Worm (Caenorhabditis elegans) whole organism, L1 larva: ENCODE measurements around the gene zim-3.

Experiments
- C04F5.9 ChIP-seq: sonication (generic microtip); optimal IDR thresholded peaks from 2 replicates; lab custom pipeline; 2016; ENCODE audit warnings: missing genetic modification characterization, missing compliant biosample characterization
- F16B12.6 ChIP-seq: fragments of 150-350 bp; optimal IDR thresholded peaks from 2 replicates; lab custom pipeline; 2014; ENCODE audit warnings: missing biosample characterization, missing genetic modification characterization
- aha-1 ChIP-seq: fragments of 150-350 bp; optimal IDR thresholded peaks from 2 replicates; lab custom pipeline; 2014; ENCODE audit warnings: missing biosample characterization, missing genetic modification characterization
- aly-2 ChIP-seq: fragments of 150-350 bp; optimal IDR thresholded peaks from 2 replicates; lab custom pipeline; 2014; ENCODE audit warnings: missing biosample characterization, missing genetic modification characterization
- ceh-63 ChIP-seq: fragments of 200-800 bp; sonication (Bioruptor generic); optimal IDR thresholded peaks from 2 replicates; lab custom pipeline; 2018; ENCODE audit warnings: mild to moderate bottlenecking, missing genetic modification characterization, missing compliant biosample characterization
- ceh-82 ChIP-seq, 3 experiments: fragments of 150-350 bp in 1 of 3; sonication (generic microtip) in 2 of 3; optimal IDR thresholded peaks; 2 replicates each; lab custom pipeline; 2014 to 2017; ENCODE audit warnings: missing biosample characterization in 3 of 3, missing genetic modification characterization in 3 of 3
- ceh-88 ChIP-seq: fragments of 200-800 bp; sonication (Bioruptor generic); IDR thresholded peaks from 2 replicates; pipeline ENCODE4 v1.3.6; 2022; ENCODE audit warnings: missing genetic modification characterization, missing compliant biosample characterization
- ces-1 ChIP-seq: fragments of 150-350 bp; optimal IDR thresholded peaks from 2 replicates; lab custom pipeline; 2014; ENCODE audit warnings: missing biosample characterization, missing genetic modification reagents, missing genetic modification characterization
- dpl-1 ChIP-seq, 3 experiments: fragments of 150-350 bp in 2 of 3; sonication (generic microtip) in 1 of 3; optimal IDR thresholded peaks; 2 replicates each; lab custom pipeline; 2014 to 2017; ENCODE audit warnings: missing biosample characterization in 3 of 3, missing genetic modification characterization in 3 of 3, missing genetic modification reagents in 3 of 3
- efl-1 ChIP-seq, 4 experiments: fragments of 150-350 bp; optimal IDR thresholded peaks in 3 of 4; peaks in 1 of 4; 1 replicate in 1 of 4; 2 replicates in 3 of 4; lab custom pipeline; 2014; ENCODE audit warnings: missing biosample characterization in 2 of 4, missing genetic modification characterization in 2 of 4, missing genetic modification reagents in 2 of 4
- efl-3 ChIP-seq: fragments of 200-800 bp; sonication (Bioruptor generic); optimal IDR thresholded peaks from 2 replicates; lab custom pipeline; 2018; ENCODE audit warnings: mild to moderate bottlenecking, missing genetic modification characterization, missing compliant biosample characterization
- egl-13 ChIP-seq: sonication (generic microtip); optimal IDR thresholded peaks from 2 replicates; lab custom pipeline; 2016; ENCODE audit warnings: missing genotype, missing genetic modification reagents, missing genetic modification characterization, missing compliant biosample characterization
- egl-27 ChIP-seq, 2 experiments: fragments of 150-350 bp in 1 of 2; sonication (generic microtip); optimal IDR thresholded peaks; 3 replicates each; lab custom pipeline; 2017 to 2018; ENCODE audit warnings: missing biosample characterization in 2 of 2, missing genetic modification characterization in 2 of 2, missing genetic modification reagents in 2 of 2
- elt-2 ChIP-seq: sonication (generic microtip); optimal IDR thresholded peaks from 2 replicates; lab custom pipeline; 2016; ENCODE audit warnings: missing genetic modification characterization, mild to moderate bottlenecking, inconsistent platforms, missing compliant biosample characterization, missing genetic modification reagents
- fkh-10 ChIP-seq: sonication (generic microtip); optimal IDR thresholded peaks from 2 replicates; lab custom pipeline; 2017; ENCODE audit warnings: missing biosample characterization, missing genetic modification reagents, missing genetic modification characterization
- fos-1 ChIP-seq: fragments of 150-350 bp; optimal IDR thresholded peaks from 2 replicates; lab custom pipeline; 2014; ENCODE audit warnings: missing biosample characterization, missing genetic modification characterization
- hlh-4 ChIP-seq: sonication (generic microtip); optimal IDR thresholded peaks from 2 replicates; lab custom pipeline; 2016; ENCODE audit warnings: mild to moderate bottlenecking, missing genetic modification characterization, missing compliant biosample characterization
- irx-1 ChIP-seq: sonication (generic microtip); optimal IDR thresholded peaks from 2 replicates; lab custom pipeline; 2016; ENCODE audit warnings: missing genetic modification characterization, missing compliant biosample characterization
- jun-1 ChIP-seq: fragments of 150-350 bp; optimal IDR thresholded peaks from 2 replicates; lab custom pipeline; 2014; ENCODE audit warnings: missing biosample characterization, missing genetic modification reagents, missing genetic modification characterization
- lin-13 ChIP-seq: fragments of 150-350 bp; optimal IDR thresholded peaks from 2 replicates; lab custom pipeline; 2014; ENCODE audit warnings: missing biosample characterization, missing genetic modification reagents, missing genetic modification characterization
- lin-15B ChIP-seq: fragments of 150-350 bp; sonication (generic microtip); optimal IDR thresholded peaks from 3 replicates; lab custom pipeline; 2014; ENCODE audit warnings: missing biosample characterization, missing genetic modification characterization
- lin-35 ChIP-seq, 2 experiments: fragments of 150-350 bp; optimal IDR thresholded peaks; 2 replicates each; lab custom pipeline; 2014; ENCODE audit warnings: missing biosample characterization in 2 of 2, missing genetic modification characterization in 2 of 2, missing genetic modification reagents in 2 of 2
- lin-39 ChIP-seq: fragments of 150-350 bp; optimal IDR thresholded peaks from 2 replicates; lab custom pipeline; 2014; ENCODE audit warnings: missing biosample characterization, missing genetic modification reagents, missing genetic modification characterization
- lir-3 ChIP-seq: sonication (generic microtip); optimal IDR thresholded peaks from 2 replicates; lab custom pipeline; 2016; ENCODE audit warnings: mild to moderate bottlenecking, missing genetic modification characterization, moderate library complexity, missing compliant biosample characterization; ENCODE audit not compliant: poor library complexity
- lsy-2 ChIP-seq, 2 experiments: fragments of 150-350 bp; optimal IDR thresholded peaks; 2 replicates each; lab custom pipeline; 2014; ENCODE audit warnings: missing biosample characterization in 2 of 2, missing genetic modification characterization in 2 of 2
- mdl-1 ChIP-seq, 2 experiments: fragments of 150-350 bp; optimal IDR thresholded peaks; 2 replicates each; lab custom pipeline; 2014 to 2017; ENCODE audit warnings: missing biosample characterization in 2 of 2, missing genetic modification characterization in 2 of 2, inconsistent platforms in 1 of 2
- mef-2 ChIP-seq: fragments of 150-350 bp; optimal IDR thresholded peaks from 2 replicates; lab custom pipeline; 2014; ENCODE audit warnings: missing biosample characterization, missing genetic modification characterization
- nhr-11 ChIP-seq: fragments of 150-350 bp; optimal IDR thresholded peaks from 2 replicates; lab custom pipeline; 2014; ENCODE audit warnings: missing biosample characterization, missing genetic modification characterization
- nhr-12 ChIP-seq: sonication (generic microtip); optimal IDR thresholded peaks from 2 replicates; lab custom pipeline; 2017; ENCODE audit warnings: missing biosample characterization, missing genetic modification characterization
- nhr-19 ChIP-seq: fragments of 200-800 bp; sonication (Bioruptor generic); conservative IDR thresholded peaks from 2 replicates; pipeline ENCODE4 v1.3.6; 2022; ENCODE audit warnings: missing genetic modification characterization, missing compliant biosample characterization
- nhr-28 ChIP-seq: fragments of 150-350 bp; optimal IDR thresholded peaks from 2 replicates; lab custom pipeline; 2014; ENCODE audit warnings: missing biosample characterization, missing genetic modification characterization
- nhr-71 ChIP-seq: sonication (generic microtip); optimal IDR thresholded peaks from 2 replicates; lab custom pipeline; 2016; ENCODE audit warnings: mild to moderate bottlenecking, missing genetic modification characterization, moderate library complexity, missing compliant biosample characterization
- nhr-76 ChIP-seq: sonication (generic microtip); optimal IDR thresholded peaks from 2 replicates; lab custom pipeline; 2017; ENCODE audit warnings: missing biosample characterization, missing genetic modification characterization
- nhr-84 ChIP-seq: sonication (generic microtip); optimal IDR thresholded peaks from 2 replicates; lab custom pipeline; 2017; ENCODE audit warnings: missing biosample characterization, missing genetic modification characterization
- pax-3 ChIP-seq: fragments of 200-800 bp; sonication (Bioruptor generic); optimal IDR thresholded peaks from 2 replicates; lab custom pipeline; 2018; ENCODE audit warnings: mild to moderate bottlenecking, missing genetic modification characterization, moderate library complexity, missing compliant biosample characterization
- pqm-1 ChIP-seq: sonication (generic microtip); optimal IDR thresholded peaks from 3 replicates; lab custom pipeline; 2017; ENCODE audit warnings: missing biosample characterization, missing genetic modification characterization
- rnt-1 ChIP-seq: sonication (generic microtip); optimal IDR thresholded peaks from 2 replicates; lab custom pipeline; 2016; ENCODE audit warnings: mild to moderate bottlenecking, missing genetic modification characterization, moderate library complexity, missing compliant biosample characterization
- snpc-4 ChIP-seq: fragments of 150-350 bp; optimal IDR thresholded peaks from 2 replicates; lab custom pipeline; 2014; ENCODE audit warnings: missing biosample characterization, missing genetic modification characterization
- snu-23 ChIP-seq: sonication (generic microtip); optimal IDR thresholded peaks from 2 replicates; lab custom pipeline; 2016; ENCODE audit warnings: missing genetic modification characterization, missing compliant biosample characterization
- sptf-1 ChIP-seq: fragments of 150-350 bp; optimal IDR thresholded peaks from 2 replicates; lab custom pipeline; 2014; ENCODE audit warnings: missing biosample characterization, missing genetic modification characterization
- swsn-7 ChIP-seq: sonication (generic microtip); optimal IDR thresholded peaks from 2 replicates; lab custom pipeline; 2016; ENCODE audit warnings: missing genetic modification characterization, missing compliant biosample characterization
- unc-130 ChIP-seq: fragments of 150-350 bp; optimal IDR thresholded peaks from 2 replicates; lab custom pipeline; 2017; ENCODE audit warnings: missing biosample characterization, missing genetic modification characterization, inconsistent platforms
- unc-62 ChIP-seq: fragments of 150-350 bp; optimal IDR thresholded peaks from 2 replicates; lab custom pipeline; 2014; ENCODE audit warnings: missing biosample characterization, missing genetic modification reagents, missing genetic modification characterization
- unc-86 ChIP-seq: sonication (generic microtip); optimal IDR thresholded peaks from 2 replicates; lab custom pipeline; 2016; ENCODE audit warnings: missing genetic modification characterization, missing compliant biosample characterization
- unc-98 ChIP-seq: fragments of 200-800 bp; sonication (Bioruptor generic); IDR thresholded peaks from 2 replicates; pipeline ENCODE4 v1.3.6; 2022; ENCODE audit warnings: missing genetic modification characterization, missing compliant biosample characterization
- vab-15 ChIP-seq: sonication (generic microtip); optimal IDR thresholded peaks from 2 replicates; lab custom pipeline; 2017; ENCODE audit warnings: missing genotype, mild to moderate bottlenecking, missing genetic modification characterization, missing compliant biosample characterization
- xbp-1 ChIP-seq: sonication (generic microtip); optimal IDR thresholded peaks from 2 replicates; lab custom pipeline; 2016; ENCODE audit warnings: missing genetic modification characterization, missing compliant biosample characterization
- zag-1 ChIP-seq: fragments of 150-350 bp; optimal IDR thresholded peaks from 2 replicates; lab custom pipeline; 2014; ENCODE audit warnings: missing biosample characterization, missing genetic modification characterization
- zip-4 ChIP-seq: fragments of 200-800 bp; sonication (Bioruptor generic); optimal IDR thresholded peaks from 2 replicates; lab custom pipeline; 2018; ENCODE audit warnings: mild to moderate bottlenecking, missing genetic modification characterization, moderate library complexity, missing compliant biosample characterization
- ztf-11 ChIP-seq, 2 experiments: sonication (generic microtip); optimal IDR thresholded peaks; 2 replicates each; lab custom pipeline; 2016 to 2017; ENCODE audit warnings: missing genetic modification characterization in 2 of 2, missing biosample characterization in 1 of 2, missing compliant biosample characterization in 1 of 2

The zim-3 gene

DNA sequence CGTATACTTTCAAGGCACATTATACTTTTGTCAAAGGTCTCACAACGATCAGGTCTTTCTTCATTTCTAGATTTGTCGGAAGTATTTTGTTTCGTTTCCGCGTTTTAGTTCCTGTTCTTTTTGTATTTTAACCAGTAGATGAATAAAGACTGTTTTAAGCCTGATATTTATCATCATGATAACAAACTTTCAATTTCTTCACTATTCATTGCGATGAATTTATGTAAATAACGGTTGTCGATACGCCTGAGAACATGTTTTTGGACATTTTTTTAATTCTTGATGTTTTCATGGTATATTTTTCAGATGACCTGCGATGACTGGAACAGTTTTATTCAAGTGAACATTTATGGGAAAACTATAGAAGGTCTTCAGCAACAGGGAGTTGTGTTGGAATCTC lies at the start of gene zim-3:
Gene zim-3 (plus strand): TSS at position 301 of the 400 bp plus-strand sequence.
- TF ChIP-seq elt-2 (tag; lab: Kevin White, UChicago), result no peak
- no peak for TF ChIP-seq pqm-1 (tag; lab: Kevin White, UChicago)
- no peak for TF ChIP-seq ceh-88
- TF ChIP-seq unc-130 (tag; lab: Kevin White, UChicago), result no peak
- no peak for TF ChIP-seq efl-3 (GFP tag; lab: Kevin White, UChicago)
- no peak for TF ChIP-seq nhr-76 (tag; lab: Kevin White, UChicago)
- no peak for TF ChIP-seq vab-15 (tag; lab: Kevin White, UChicago)
- no peak for TF ChIP-seq swsn-7
- TF ChIP-seq hlh-4, result no peak
- no peak for TF ChIP-seq irx-1
- no peak for TF ChIP-seq jun-1 (tag; lab: Kevin White, UChicago)
- TF ChIP-seq efl-1 (optimal IDR thresholded peaks at IDR 0.05; lab: Kevin White, UChicago), result no peak
- no peak for TF ChIP-seq efl-1 (GFP tag; optimal IDR thresholded peaks at IDR 0.05 in 1 of 2; lab: Kevin White, UChicago)
- no peak for TF ChIP-seq egl-27 (tag; optimal IDR thresholded peaks at IDR 0.05; lab: Kevin White, UChicago)
- no peak for TF ChIP-seq nhr-84 (tag; lab: Kevin White, UChicago)
- TF ChIP-seq xbp-1, result no peak
- no peak for TF ChIP-seq fos-1 (tag; lab: Kevin White, UChicago)
- no peak for TF ChIP-seq ztf-11 (tag; optimal IDR thresholded peaks at IDR 0.05; lab: Kevin White, UChicago)
- no peak for TF ChIP-seq mdl-1 (tag; optimal IDR thresholded peaks at IDR 0.05; lab: Kevin White, UChicago)
- TF ChIP-seq unc-62 (GFP tag; lab: Kevin White, UChicago), result no peak

DNA sequence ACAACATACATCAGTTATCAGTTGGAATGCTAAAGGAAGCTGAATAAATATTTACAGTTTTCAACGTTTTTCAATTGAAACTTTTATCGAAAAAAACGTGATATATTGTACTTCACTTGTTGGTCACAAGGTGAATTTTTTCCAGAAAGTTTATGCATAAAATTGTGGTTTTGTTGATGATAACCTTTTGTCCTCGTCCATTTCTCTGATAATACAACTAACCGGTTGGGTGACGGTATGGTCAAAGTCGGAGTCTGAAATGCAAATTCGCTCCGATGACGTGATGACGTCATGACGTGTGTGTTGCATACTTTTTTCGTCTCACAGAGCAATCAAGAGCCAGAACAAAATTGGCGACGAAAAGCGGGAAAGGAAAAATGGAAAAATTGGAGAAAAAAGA lies 47.1 kb upstream of the zim-3 start:
- TF ChIP-seq ceh-88, result no peak
- TF ChIP-seq nhr-11 (tag; lab: Kevin White, UChicago), result no peak
- no peak for TF ChIP-seq unc-86 (tag; lab: Kevin White, UChicago)
- TF ChIP-seq ces-1, result no peak
- no peak for TF ChIP-seq nhr-76 (tag; lab: Kevin White, UChicago)
- TF ChIP-seq lin-35 (GFP tag; optimal IDR thresholded peaks at IDR 0.05; lab: Kevin White, UChicago), result peak in 1 of 2 experiments; percentile 44
- no peak for TF ChIP-seq unc-98 (GFP tag; lab: Robert Waterston, UW)
- no peak for TF ChIP-seq zip-4 (GFP tag; lab: Kevin White, UChicago)
- peak in 1 of 2 experiments; percentile 8 for TF ChIP-seq lsy-2 (tag; optimal IDR thresholded peaks at IDR 0.05; lab: Kevin White, UChicago)
- TF ChIP-seq zag-1 (tag; lab: Kevin White, UChicago), result no peak
- TF ChIP-seq dpl-1 (GFP tag; optimal IDR thresholded peaks at IDR 0.05; lab: Kevin White, UChicago), result no peak
- TF ChIP-seq egl-13 (tag; lab: Kevin White, UChicago), result no peak
- TF ChIP-seq snu-23 (GFP tag; lab: Kevin White, UChicago), result no peak
- peak; percentile 57 for TF ChIP-seq nhr-71 (tag; lab: Kevin White, UChicago)
- TF ChIP-seq lin-13, result no peak
- TF ChIP-seq pax-3 (tag; lab: Kevin White, UChicago), result no peak
- TF ChIP-seq lir-3 (tag; lab: Kevin White, UChicago), result no peak
- TF ChIP-seq elt-2 (tag; lab: Kevin White, UChicago), result peak; percentile 94
- TF ChIP-seq lin-15B (tag; lab: Kevin White, UChicago), result no peak
- no peak for TF ChIP-seq snpc-4 (tag; lab: Kevin White, UChicago)
- TF ChIP-seq lin-39, result no peak
- TF ChIP-seq F16B12.6 (tag; lab: Kevin White, UChicago), result no peak
- no peak for TF ChIP-seq mef-2 (tag; lab: Kevin White, UChicago)
- TF ChIP-seq efl-1 (optimal IDR thresholded peaks at IDR 0.05; lab: Kevin White, UChicago), result no peak
- TF ChIP-seq efl-1 (GFP tag; optimal IDR thresholded peaks at IDR 0.05 in 1 of 2; lab: Kevin White, UChicago), result peak in 1 of 2 experiments; percentile 82
- no peak for TF ChIP-seq mdl-1 (tag; optimal IDR thresholded peaks at IDR 0.05; lab: Kevin White, UChicago)
- TF ChIP-seq sptf-1 (tag; lab: Kevin White, UChicago), result no peak
- peak; percentile 14 for TF ChIP-seq jun-1 (tag; lab: Kevin White, UChicago)
- TF ChIP-seq nhr-28 (tag; lab: Kevin White, UChicago), result no peak
- no peak for TF ChIP-seq aha-1
- no peak for TF ChIP-seq pqm-1 (tag; lab: Kevin White, UChicago)
- no peak for TF ChIP-seq nhr-12 (tag; lab: Kevin White, UChicago)
- no peak for TF ChIP-seq rnt-1 (tag; lab: Kevin White, UChicago)
- no peak for TF ChIP-seq nhr-84 (tag; lab: Kevin White, UChicago)
- TF ChIP-seq aly-2 (tag; lab: Kevin White, UChicago), result no peak
- no peak for TF ChIP-seq vab-15 (tag; lab: Kevin White, UChicago)
- TF ChIP-seq unc-130 (tag; lab: Kevin White, UChicago), result no peak
- no peak for TF ChIP-seq fkh-10 (GFP tag; lab: Kevin White, UChicago)
- TF ChIP-seq ceh-82 (tag; optimal IDR thresholded peaks at IDR 0.05; lab: Kevin White, UChicago), result peak in 1 of 3 experiments; percentile 2
- no peak for TF ChIP-seq unc-62 (GFP tag; lab: Kevin White, UChicago)
- no peak for TF ChIP-seq C04F5.9 (tag; lab: Kevin White, UChicago)
- no peak; the same call in 1 of the 2 replicates for TF ChIP-seq nhr-19 (GFP tag; lab: Robert Waterston, UW)
- no peak for TF ChIP-seq ceh-63 (GFP tag; lab: Kevin White, UChicago)
